Worm (Caenorhabditis elegans): ENCODE measurements around the gene twk-9.

DNA sequence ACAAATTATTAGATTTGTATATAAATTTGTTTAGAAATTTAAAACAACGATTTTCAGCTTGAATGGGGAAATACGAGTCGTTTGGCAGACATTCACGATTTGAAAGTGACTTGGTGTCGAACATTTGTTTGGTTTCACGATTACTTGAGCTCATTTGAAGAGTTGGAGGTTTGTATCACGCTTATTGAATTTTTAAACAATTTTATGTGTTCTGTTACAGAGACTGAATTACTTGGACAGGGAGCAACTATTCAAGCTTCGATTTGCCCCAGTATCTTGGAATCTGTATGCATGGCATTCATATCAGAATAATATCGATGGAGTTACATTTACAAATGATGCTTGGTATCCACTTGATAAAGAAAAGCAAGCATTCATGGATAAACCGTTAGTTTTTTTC, 34.2 kb downstream of the twk-9 start:
- no peak for TF ChIP-seq fos-1 (tag; optimal IDR thresholded peaks at IDR 0.05)
- no peak for TF ChIP-seq nhr-237 (tag; optimal IDR thresholded peaks at IDR 0.05)
- TF ChIP-seq tbx-2 (tag; optimal IDR thresholded peaks at IDR 0.05), result no peak
- TF ChIP-seq snpc-4 (tag; optimal IDR thresholded peaks at IDR 0.05), result no peak
- TF ChIP-seq nhr-11 (tag; optimal IDR thresholded peaks at IDR 0.05), result no peak
- TF ChIP-seq jun-1 (tag; optimal IDR thresholded peaks at IDR 0.05), result no peak
- no peak for TF ChIP-seq nhr-77 (tag; optimal IDR thresholded peaks at IDR 0.05)
- no peak for TF ChIP-seq skn-1 (tag; optimal IDR thresholded peaks at IDR 0.05)
- TF ChIP-seq ceh-28 (tag; optimal IDR thresholded peaks at IDR 0.05), result no peak
- TF ChIP-seq lin-15B (tag; optimal IDR thresholded peaks at IDR 0.05), result no peak
- TF ChIP-seq nhr-43 (tag; optimal IDR thresholded peaks at IDR 0.05; ENCODE audit: poor library complexity, severe bottlenecking), result no peak
- TF ChIP-seq ztf-11 (tag; optimal IDR thresholded peaks at IDR 0.05), result no peak
- no peak for TF ChIP-seq nhr-76 (tag; optimal IDR thresholded peaks at IDR 0.05)
- TF ChIP-seq zag-1 (tag; optimal IDR thresholded peaks at IDR 0.05), result no peak
